Worm (Caenorhabditis elegans): ENCODE results near the gene nas-25.

ce11 chrII:8788752-8789151 lies 37.1 kb upstream of the nas-25 start:
- TF ChIP-seq W03F9.2 (tag; optimal IDR thresholded peaks at IDR 0.05) (no peak), him-1 (tag; optimal IDR thresholded peaks at IDR 0.05) (no peak), dao-5 (tag; optimal IDR thresholded peaks at IDR 0.05) (no peak)

Measured in whole organism, L4/young adult.